Worm (Caenorhabditis elegans) whole organism, L1 larva: ENCODE data around the gene eor-1.

Source experiments
- pqm-1 ChIP-seq: sonication (generic microtip); optimal IDR thresholded peaks from 3 replicates; lab custom pipeline; 2017; ENCODE audit warnings: missing biosample characterization, missing genetic modification characterization
- ztf-11 ChIP-seq, 2 experiments: sonication (generic microtip); optimal IDR thresholded peaks; 2 replicates each; lab custom pipeline; 2016 to 2017; ENCODE audit warnings: missing genetic modification characterization in 2 of 2, missing biosample characterization in 1 of 2, missing compliant biosample characterization in 1 of 2

DNA sequence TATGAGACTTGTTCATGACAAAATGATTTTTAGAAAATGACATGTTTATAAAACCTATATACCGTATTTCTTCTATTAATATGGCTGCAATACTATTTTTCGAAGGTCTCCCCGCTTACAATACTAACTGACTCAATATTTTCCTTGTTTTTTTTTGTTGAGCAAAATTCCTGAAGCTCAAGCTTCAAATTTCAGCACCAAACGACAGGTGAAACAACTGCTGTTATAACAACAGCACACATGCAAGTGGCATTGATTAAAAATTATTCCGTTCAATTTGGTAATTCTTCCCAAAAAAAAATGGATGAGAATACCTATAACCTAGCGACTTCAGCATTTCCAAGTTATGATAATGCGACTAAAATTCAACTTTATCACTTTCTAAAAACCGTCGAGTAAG, 15.2 kb upstream of the eor-1 start, which contains the start of gene srw-94:
- TF ChIP-seq ztf-11 (tag; optimal IDR thresholded peaks at IDR 0.05; lab: Kevin White, UChicago) (no peak), pqm-1 (tag; lab: Kevin White, UChicago) (no peak)
